Fruit fly (Drosophila melanogaster) whole organism, embryonic: Measurements from ENCODE around the gene CG34282.

Source experiments
- Adf1 ChIP-seq: fragments of 200-800 bp; sonication (Bioruptor generic); IDR thresholded peaks from 2 replicates; pipeline ENCODE4 v1.3.6; 2022; ENCODE audit warnings: missing biosample characterization, missing genetic modification characterization
- B-H2 ChIP-seq: fragments of 200-800 bp; sonication (Bioruptor generic); optimal IDR thresholded peaks from 2 replicates; lab custom pipeline; 2018; ENCODE audit warnings: missing biosample characterization, mild to moderate bottlenecking, missing genetic modification characterization
- CG11504 ChIP-seq: fragments of 200-800 bp; sonication (Bioruptor generic); optimal IDR thresholded peaks from 3 replicates; lab custom pipeline; 2019; ENCODE audit warnings: missing biosample characterization, mild to moderate bottlenecking, missing genetic modification characterization, moderate library complexity
- CG11696 ChIP-seq: fragments of 200-800 bp; sonication (Bioruptor generic); IDR thresholded peaks from 2 replicates; pipeline ENCODE4 v1.3.6; 2022; ENCODE audit warnings: missing biosample characterization, missing genetic modification characterization
- CG12391 ChIP-seq: fragments of 200-800 bp; sonication (Bioruptor generic); optimal IDR thresholded peaks from 3 replicates; lab custom pipeline; 2018; ENCODE audit warnings: missing biosample characterization, mild to moderate bottlenecking, missing genetic modification characterization, moderate library complexity
- CG13287 ChIP-seq: fragments of 200-800 bp; sonication (Bioruptor generic); IDR thresholded peaks from 2 replicates; pipeline ENCODE4 v1.3.6; 2022; ENCODE audit warnings: missing biosample characterization, missing genetic modification characterization; ENCODE audit not compliant: partially characterized antibody
- CG15601 ChIP-seq: fragments of 200-800 bp; sonication (Bioruptor generic); optimal IDR thresholded peaks from 3 replicates; lab custom pipeline; 2019; ENCODE audit warnings: missing biosample characterization, mild to moderate bottlenecking, missing genetic modification characterization, moderate library complexity
- CG16863 ChIP-seq: fragments of 200-800 bp; sonication (Bioruptor generic); optimal IDR thresholded peaks from 3 replicates; lab custom pipeline; 2016; ENCODE audit warnings: missing biosample characterization, missing genetic modification characterization
- CG17186 ChIP-seq: fragments of 200-800 bp; sonication (Bioruptor generic); optimal IDR thresholded peaks from 3 replicates; lab custom pipeline; 2017; ENCODE audit warnings: missing biosample characterization, missing genetic modification reagents, missing genetic modification characterization
- CG17802 ChIP-seq: fragments of 200-800 bp; sonication (Bioruptor generic); optimal IDR thresholded peaks from 2 replicates; lab custom pipeline; 2018; ENCODE audit warnings: missing biosample characterization, mild to moderate bottlenecking, missing genetic modification characterization, moderate library complexity
- CG18011 ChIP-seq: fragments of 200-800 bp; sonication (Bioruptor generic); optimal IDR thresholded peaks from 2 replicates; lab custom pipeline; 2017; ENCODE audit warnings: missing biosample characterization, missing genetic modification characterization, mild to moderate bottlenecking, moderate library complexity, missing genotype
- CG18476 ChIP-seq: fragments of 200-800 bp; sonication (Bioruptor generic); optimal IDR thresholded peaks from 2 replicates; lab custom pipeline; 2016; ENCODE audit warnings: missing biosample characterization, mild to moderate bottlenecking, missing genetic modification characterization
- CG3838 ChIP-seq: fragments of 200-800 bp; sonication (Bioruptor generic); optimal IDR thresholded peaks from 3 replicates; lab custom pipeline; 2016; ENCODE audit warnings: missing biosample characterization, missing genetic modification characterization
- CG4730 ChIP-seq: fragments of 200-800 bp; sonication (Bioruptor generic); IDR thresholded peaks from 2 replicates; pipeline ENCODE4 v1.3.6; 2022; ENCODE audit warnings: missing biosample characterization, missing genetic modification characterization
- CG5180 ChIP-seq: fragments of 200-800 bp; sonication (Bioruptor generic); optimal IDR thresholded peaks from 3 replicates; lab custom pipeline; 2017; ENCODE audit warnings: missing biosample characterization, missing genetic modification characterization, mild to moderate bottlenecking, moderate library complexity, missing genetic modification reagents
- CG8765 ChIP-seq: fragments of 200-800 bp; sonication (Bioruptor generic); IDR thresholded peaks from 2 replicates; pipeline ENCODE4 v1.3.6; 2022; ENCODE audit warnings: missing biosample characterization, missing genetic modification characterization
- CG9609 ChIP-seq: fragments of 200-800 bp; sonication (Bioruptor generic); optimal IDR thresholded peaks from 3 replicates; lab custom pipeline; 2016; ENCODE audit warnings: missing biosample characterization, missing genetic modification characterization
- CTCF ChIP-seq: fragments of 200-800 bp; sonication (Bioruptor generic); optimal IDR thresholded peaks from 2 replicates; lab custom pipeline; 2017; ENCODE audit warnings: missing biosample characterization, mild to moderate bottlenecking, missing genetic modification characterization, moderate library complexity
- Deaf1 ChIP-seq: fragments of 200-800 bp; optimal IDR thresholded peaks from 3 replicates; lab custom pipeline; 2019; ENCODE audit warnings: missing biosample characterization, mild to moderate bottlenecking, missing genetic modification characterization, moderate library complexity
- E2f2 ChIP-seq: fragments of 200-800 bp; sonication (Bioruptor generic); IDR thresholded peaks from 2 replicates; pipeline ENCODE4 v1.3.6; 2022; ENCODE audit warnings: missing biosample characterization, missing genetic modification characterization
- H2.0 ChIP-seq: fragments of 200-800 bp; sonication (Bioruptor generic); IDR thresholded peaks from 2 replicates; pipeline ENCODE4 v1.3.6; 2022; ENCODE audit warnings: missing biosample characterization, missing genetic modification characterization
- HmgZ ChIP-seq: fragments of 200-800 bp; sonication (Bioruptor generic); optimal IDR thresholded peaks from 2 replicates; lab custom pipeline; 2018; ENCODE audit warnings: missing biosample characterization, mild to moderate bottlenecking, missing genetic modification characterization
- Med ChIP-seq: fragments of 200-800 bp; sonication (Bioruptor generic); peaks from one replicate; lab custom pipeline; 2016; ENCODE audit warnings: missing biosample characterization, missing genetic modification characterization, mild to moderate bottlenecking, inconsistent platforms, moderate library complexity
- NFAT ChIP-seq: fragments of 200-800 bp; sonication (Bioruptor generic); IDR thresholded peaks from 2 replicates; pipeline ENCODE4 v1.3.6; 2022; ENCODE audit warnings: missing biosample characterization, missing genetic modification characterization
- Nf-YA ChIP-seq: fragments of 200-800 bp; sonication (Bioruptor generic); IDR thresholded peaks from 2 replicates; pipeline ENCODE4 v1.3.6; 2022; ENCODE audit warnings: missing biosample characterization, missing genetic modification characterization
- Oli ChIP-seq: fragments of 200-800 bp; sonication (Bioruptor generic); optimal IDR thresholded peaks from 2 replicates; lab custom pipeline; 2018; ENCODE audit warnings: missing biosample characterization, mild to moderate bottlenecking, missing genetic modification characterization, moderate library complexity
- Opbp ChIP-seq: fragments of 200-800 bp; sonication (Bioruptor generic); IDR thresholded peaks from 3 replicates; pipeline ENCODE4 v1.3.6; 2022; ENCODE audit warnings: missing biosample characterization, missing genetic modification characterization; ENCODE audit not compliant: partially characterized antibody
- Side ChIP-seq: fragments of 200-800 bp; sonication (Bioruptor generic); optimal IDR thresholded peaks from 2 replicates; lab custom pipeline; 2016; ENCODE audit warnings: missing biosample characterization, missing genetic modification characterization
- Ssrp ChIP-seq: fragments of 200-800 bp; sonication (Bioruptor generic); optimal IDR thresholded peaks from 2 replicates; lab custom pipeline; 2018; ENCODE audit warnings: missing biosample characterization, mild to moderate bottlenecking, missing genetic modification characterization, moderate library complexity
- Taf1 ChIP-seq: fragments of 200-800 bp; sonication (Bioruptor generic); IDR thresholded peaks from 2 replicates; pipeline ENCODE4 v1.3.6; 2022; ENCODE audit warnings: missing biosample characterization, missing genetic modification characterization
- ac ChIP-seq: fragments of 200-800 bp; sonication (Bioruptor generic); optimal IDR thresholded peaks from 3 replicates; lab custom pipeline; 2017; ENCODE audit warnings: missing biosample characterization, mild to moderate bottlenecking, missing genetic modification characterization
- cad ChIP-seq: fragments of >200 bp; optimal IDR thresholded peaks from 2 replicates; lab custom pipeline; 2017; ENCODE audit warnings: missing biosample characterization, missing genetic modification characterization
- cwo ChIP-seq: fragments of 200-800 bp; sonication (Bioruptor generic); optimal IDR thresholded peaks from 3 replicates; lab custom pipeline; 2017; ENCODE audit warnings: missing biosample characterization, missing genetic modification characterization, mild to moderate bottlenecking, moderate library complexity, missing genetic modification reagents
- ewg ChIP-seq: fragments of 200-800 bp; sonication (Bioruptor generic); optimal IDR thresholded peaks from 3 replicates; lab custom pipeline; 2017; ENCODE audit warnings: mild to moderate bottlenecking, missing biosample characterization, missing genetic modification reagents, missing genetic modification characterization
- fd96Cb ChIP-seq: fragments of 200-800 bp; sonication (Bioruptor generic); optimal IDR thresholded peaks from 2 replicates; lab custom pipeline; 2018; ENCODE audit warnings: missing biosample characterization, mild to moderate bottlenecking, missing genetic modification characterization, moderate library complexity
- gcm ChIP-seq: fragments of 200-800 bp; sonication (Bioruptor generic); optimal IDR thresholded peaks from 2 replicates; lab custom pipeline; 2019; ENCODE audit warnings: missing biosample characterization, mild to moderate bottlenecking, missing genetic modification characterization, moderate library complexity
- gcm2 ChIP-seq: fragments of 200-800 bp; sonication (Bioruptor generic); optimal IDR thresholded peaks from 2 replicates; lab custom pipeline; 2016; ENCODE audit warnings: missing biosample characterization, missing genetic modification characterization
- ind ChIP-seq: fragments of 200-800 bp; sonication (Bioruptor generic); optimal IDR thresholded peaks from 3 replicates; lab custom pipeline; 2016; ENCODE audit warnings: missing biosample characterization, missing genetic modification characterization
- jigr1 ChIP-seq: fragments of 200-800 bp; sonication (Bioruptor generic); IDR thresholded peaks from 3 replicates; pipeline ENCODE4 v1.3.6; 2022; ENCODE audit warnings: missing biosample characterization, missing genetic modification characterization
- jing ChIP-seq: fragments of 200-800 bp; sonication (Bioruptor generic); optimal IDR thresholded peaks from 2 replicates; lab custom pipeline; 2018; ENCODE audit warnings: missing biosample characterization, mild to moderate bottlenecking, missing genetic modification characterization
- mirr ChIP-seq: fragments of 200-800 bp; sonication (Bioruptor generic); optimal IDR thresholded peaks from 3 replicates; lab custom pipeline; 2018; ENCODE audit warnings: missing biosample characterization, mild to moderate bottlenecking, missing genetic modification characterization
- nerfin-1 ChIP-seq: fragments of 200-800 bp; sonication (Bioruptor generic); optimal IDR thresholded peaks from 3 replicates; lab custom pipeline; 2019; ENCODE audit warnings: missing biosample characterization, mild to moderate bottlenecking, missing genetic modification characterization, moderate library complexity
- p53 ChIP-seq: fragments of 200-800 bp; sonication (Bioruptor generic); optimal IDR thresholded peaks from 2 replicates; lab custom pipeline; 2016; ENCODE audit warnings: missing biosample characterization, missing genetic modification characterization
- prd ChIP-seq, 3 experiments: fragments of >200 bp in 2 of 3; fragments of 200-800 bp in 1 of 3; sonication (Bioruptor generic) in 1 of 3; optimal IDR thresholded peaks in 2 of 3; IDR thresholded peaks in 1 of 3; 2 replicates in 2 of 3; 3 replicates in 1 of 3; pipeline versions ENCODE4 v1.3.6 to Lab custom; 2017 to 2022; ENCODE audit warnings: missing biosample characterization in 1 of 3, missing genetic modification characterization in 1 of 3
- run ChIP-seq: fragments of 200-800 bp; sonication (Bioruptor generic); optimal IDR thresholded peaks from 3 replicates; lab custom pipeline; 2018; ENCODE audit warnings: missing biosample characterization, mild to moderate bottlenecking, missing genetic modification characterization
- schlank ChIP-seq: fragments of 200-800 bp; sonication (Bioruptor generic); optimal IDR thresholded peaks from 2 replicates; lab custom pipeline; 2018; ENCODE audit warnings: missing biosample characterization, mild to moderate bottlenecking, missing genetic modification characterization
- sim ChIP-seq: fragments of 200-800 bp; sonication (Bioruptor generic); IDR thresholded peaks from 2 replicates; pipeline ENCODE4 v1.3.6; 2022; ENCODE audit warnings: missing biosample characterization, missing genetic modification characterization
- sisA ChIP-seq: fragments of 200-800 bp; sonication (Bioruptor generic); IDR thresholded peaks from 2 replicates; pipeline ENCODE4 v1.3.6; 2022; ENCODE audit warnings: missing biosample characterization, missing genetic modification characterization
- trh ChIP-seq: fragments of 200-800 bp; sonication (Bioruptor generic); optimal IDR thresholded peaks from 2 replicates; lab custom pipeline; 2016; ENCODE audit warnings: missing biosample characterization, missing genetic modification characterization
- ttk ChIP-seq: fragments of 200-800 bp; sonication (Bioruptor generic); IDR thresholded peaks from 2 replicates; pipeline ENCODE4 v2.1.2; 2022; ENCODE audit warnings: missing biosample characterization, missing genetic modification characterization
- usp ChIP-seq: fragments of >200 bp; optimal IDR thresholded peaks from 2 replicates; lab custom pipeline; 2017; ENCODE audit warnings: missing biosample characterization, missing genetic modification characterization
- wor ChIP-seq: fragments of 200-800 bp; sonication (Bioruptor generic); IDR thresholded peaks from 2 replicates; pipeline ENCODE4 v1.3.6; 2022; ENCODE audit warnings: missing biosample characterization, missing genetic modification characterization

Gene CG34282

dm6 chr3R:18663525-18663924, 31.5 kb upstream of the CG34282 start, which contains the start of the genes Cpsf73 and Gos28 (continued):
- TF ChIP-seq CG3838 (GFP tag; lab: Kevin White, UChicago) (no peak), CG15601 (peak; percentile 46), NFAT (GFP tag; lab: Robert Waterston, UW) (no peak), Taf1 (GFP tag; lab: Robert Waterston, UW) (no peak), Med (GFP tag; lab: Kevin White, UChicago) (peak; percentile 82), CG5180 (GFP tag; lab: Kevin White, UChicago) (no peak), B-H2 (GFP tag; lab: Kevin White, UChicago) (no peak), wor (GFP tag; lab: Robert Waterston, UW) (no peak), ind (GFP tag; lab: Kevin White, UChicago) (no peak), ewg (GFP tag; lab: Kevin White, UChicago) (no peak), Opbp (GFP tag; lab: Robert Waterston, UW) (peak; percentile 38; the same call in 1 of the 3 replicates), ac (GFP tag; lab: Kevin White, UChicago) (no peak), CG4730 (GFP tag; lab: Robert Waterston, UW) (no peak), jigr1 (no peak), CG11504 (tag; lab: Kevin White, UChicago) (peak; percentile 67), p53 (no peak), CG18476 (GFP tag; lab: Kevin White, UChicago) (no peak), cad (GFP tag; lab: Kevin White, UChicago) (no peak), CG9609 (GFP tag; lab: Kevin White, UChicago) (no peak), CG11696 (GFP tag; lab: Robert Waterston, UW) (no peak), fd96Cb (tag; lab: Kevin White, UChicago) (no peak), schlank (tag; lab: Kevin White, UChicago) (no peak), CG12391 (tag; lab: Kevin White, UChicago) (peak; percentile 49), cwo (GFP tag; lab: Kevin White, UChicago) (no peak), mirr (no peak), ttk (GFP tag; lab: Robert Waterston, UW) (no peak), H2.0 (GFP tag; lab: Robert Waterston, UW) (no peak), prd (optimal IDR thresholded peaks at IDR 0.05; lab: Kevin White, UChicago) (no peak), prd (GFP tag; IDR thresholded peaks at IDR 0.05; lab: Robert Waterston, UW) (peak; percentile 25; the same call in 1 of the 3 replicates), CTCF (GFP tag; lab: Kevin White, UChicago) (no peak), Oli (no peak), Deaf1 (tag; lab: Kevin White, UChicago) (no peak), sim (no peak), sisA (GFP tag; lab: Robert Waterston, UW) (peak; percentile 28; the same call in 1 of the 2 replicates), CG13287 (peak; percentile 73), run (tag; lab: Kevin White, UChicago) (no peak), CG17186 (peak; percentile 43), trh (GFP tag; lab: Kevin White, UChicago) (no peak), Side (GFP tag; lab: Kevin White, UChicago) (no peak), gcm2 (GFP tag; lab: Kevin White, UChicago) (no peak), Nf-YA (GFP tag; lab: Robert Waterston, UW) (no peak), gcm (GFP tag; lab: Kevin White, UChicago) (no peak), usp (GFP tag; lab: Kevin White, UChicago) (no peak), jing (GFP tag; lab: Kevin White, UChicago) (no peak), Adf1 (GFP tag; lab: Robert Waterston, UW) (no peak), Ssrp (no peak), CG18011 (peak; percentile 15), HmgZ (tag; lab: Kevin White, UChicago) (peak; percentile 73), CG17802 (tag; lab: Kevin White, UChicago) (peak; percentile 98), E2f2 (GFP tag; lab: Robert Waterston, UW) (peak; percentile 44; the same call in 1 of the 2 replicates), CG8765 (GFP tag; lab: Robert Waterston, UW) (no peak), CG16863 (GFP tag; lab: Kevin White, UChicago) (no peak), nerfin-1 (tag; lab: Kevin White, UChicago) (peak; percentile 41)
